Fruit fly (Drosophila melanogaster): ENCODE data around the gene Dyro.

Dyro gene

dm6 chr3L:11256147-11256971, 39.4 kb downstream of the Dyro start (continued):
- TF ChIP-seq Ada2b (GFP tag; IDR thresholded peaks at IDR 0.05) (peak; percentile 39), CG15011 (GFP tag; optimal IDR thresholded peaks at IDR 0.05) (peak; percentile 69), bowl (GFP tag; IDR thresholded peaks at IDR 0.05) (peak; percentile 51), Xrp1 (GFP tag; IDR thresholded peaks at IDR 0.05) (peak; percentile 77), CG12236 (GFP tag; optimal IDR thresholded peaks at IDR 0.05) (peak; percentile 11), Hr39 (optimal IDR thresholded peaks at IDR 0.05) (no peak), CG2875 (GFP tag; optimal IDR thresholded peaks at IDR 0.05) (peak; percentile 72), vnd (GFP tag; IDR thresholded peaks at IDR 0.05; ENCODE audit: partially characterized antibody) (no peak), repo (GFP tag; optimal IDR thresholded peaks at IDR 0.05) (no peak), Lpt (GFP tag; optimal IDR thresholded peaks at IDR 0.05) (no peak), HLHmδ (GFP tag; optimal IDR thresholded peaks at IDR 0.05) (peak; percentile 34), MTF-1 (GFP tag; optimal IDR thresholded peaks at IDR 0.05; ENCODE audit: borderline replicate concordance) (peak; percentile 30), ttk (GFP tag; IDR thresholded peaks at IDR 0.05) (peak; percentile 71; the same call in 1 of the 2 replicates), Meics (GFP tag; optimal IDR thresholded peaks at IDR 0.05) (peak; percentile 79), Chrac-16 (GFP tag; optimal IDR thresholded peaks at IDR 0.05) (peak; percentile 72), wor (GFP tag; IDR thresholded peaks at IDR 0.05) (peak; percentile 16; the same call in 1 of the 2 replicates), chif (GFP tag; optimal IDR thresholded peaks at IDR 0.05) (peak in 1 of 2 experiments; percentile 47), CG1832 (GFP tag; optimal IDR thresholded peaks at IDR 0.05) (no peak), ftz-f1 (GFP tag; optimal IDR thresholded peaks at IDR 0.05) (no peak), cad (GFP tag; optimal IDR thresholded peaks at IDR 0.05) (no peak), zfh1 (GFP tag; IDR thresholded peaks at IDR 0.05) (peak; percentile 72), CG18476 (GFP tag; optimal IDR thresholded peaks at IDR 0.05) (peak; percentile 75), croc (GFP tag; conservative IDR thresholded peaks at IDR 0.05) (peak; percentile 49; the same call in 2 of the 3 replicates), ara (GFP tag; IDR thresholded peaks at IDR 0.05) (peak; percentile 44; the same call in 1 of the 2 replicates), CG15073 (GFP tag; optimal IDR thresholded peaks at IDR 0.05) (no peak), MBD-R2 (GFP tag; IDR thresholded peaks at IDR 0.05) (peak; percentile 56), CG4617 (GFP tag; optimal IDR thresholded peaks at IDR 0.05; ENCODE audit: borderline replicate concordance) (peak; percentile 49), psq (GFP tag; optimal IDR thresholded peaks at IDR 0.05) (peak; percentile 55), Mrtf (GFP tag; IDR thresholded peaks at IDR 0.05) (no peak; the same call in 2 of the 3 replicates), TFAM (GFP tag; optimal IDR thresholded peaks at IDR 0.05) (no peak), CG4404 (GFP tag; IDR thresholded peaks at IDR 0.05) (no peak; the same call in 1 of the 2 replicates), GATAe (GFP tag; conservative IDR thresholded peaks at IDR 0.05) (no peak), sna (GFP tag; IDR thresholded peaks at IDR 0.05; ENCODE audit: partially characterized antibody) (no peak), Tbp (GFP tag; optimal IDR thresholded peaks at IDR 0.05) (no peak), CG5180 (GFP tag; optimal IDR thresholded peaks at IDR 0.05) (peak; percentile 70), NFAT (GFP tag; IDR thresholded peaks at IDR 0.05) (peak; percentile 87), CG2678 (tag; optimal IDR thresholded peaks at IDR 0.05) (peak; percentile 88), dan (GFP tag; IDR thresholded peaks at IDR 0.05) (no peak), dm (GFP tag; optimal IDR thresholded peaks at IDR 0.05) (no peak), sc (optimal IDR thresholded peaks at IDR 0.05) (no peak), sc (GFP tag; optimal IDR thresholded peaks at IDR 0.05) (peak; percentile 79), sens-2 (GFP tag; IDR thresholded peaks at IDR 0.05) (no peak), Sin3A (optimal IDR thresholded peaks at IDR 0.05) (no peak), CG30431 (GFP tag; optimal IDR thresholded peaks at IDR 0.05) (peak; percentile 74), grn (GFP tag; optimal IDR thresholded peaks at IDR 0.05) (peak; percentile 37), CG11504 (tag; optimal IDR thresholded peaks at IDR 0.05) (peak; percentile 89), CG15601 (tag; optimal IDR thresholded peaks at IDR 0.05) (peak; percentile 76), stc (GFP tag; IDR thresholded peaks at IDR 0.05) (peak; percentile 38), pros (GFP tag; optimal IDR thresholded peaks at IDR 0.05) (peak; percentile 26), CoRest (tag; optimal IDR thresholded peaks at IDR 0.05) (peak; percentile 91)

Data from whole organism, embryonic.